Fruit fly (Drosophila melanogaster) whole organism, wandering third instar larva: ENCODE data around the gene f.

Source experiments
- Dfd ChIP-seq: fragments of >200 bp; optimal IDR thresholded peaks from 2 replicates; lab custom pipeline; 2017; ENCODE audit warnings: missing biosample characterization, missing genetic modification characterization
- Hr78 ChIP-seq: fragments of >200 bp; optimal IDR thresholded peaks from 2 replicates; lab custom pipeline; 2017; ENCODE audit warnings: missing biosample characterization, missing genetic modification characterization
- N ChIP-seq: fragments of >200 bp; optimal IDR thresholded peaks from 2 replicates; lab custom pipeline; 2018; ENCODE audit warnings: missing biosample characterization, missing external identifiers, missing genetic modification characterization
- Vsx2 ChIP-seq: fragments of 200-300, 225-300 bp; sonication (Bioruptor generic); optimal IDR thresholded peaks from 2 replicates; lab custom pipeline; 2018; ENCODE audit warnings: missing biosample characterization, missing genetic modification characterization; ENCODE audit not compliant: partially characterized antibody
- usp ChIP-seq: fragments of >200 bp; optimal IDR thresholded peaks from 2 replicates; lab custom pipeline; 2017; ENCODE audit warnings: missing biosample characterization, missing genetic modification characterization

DNA sequence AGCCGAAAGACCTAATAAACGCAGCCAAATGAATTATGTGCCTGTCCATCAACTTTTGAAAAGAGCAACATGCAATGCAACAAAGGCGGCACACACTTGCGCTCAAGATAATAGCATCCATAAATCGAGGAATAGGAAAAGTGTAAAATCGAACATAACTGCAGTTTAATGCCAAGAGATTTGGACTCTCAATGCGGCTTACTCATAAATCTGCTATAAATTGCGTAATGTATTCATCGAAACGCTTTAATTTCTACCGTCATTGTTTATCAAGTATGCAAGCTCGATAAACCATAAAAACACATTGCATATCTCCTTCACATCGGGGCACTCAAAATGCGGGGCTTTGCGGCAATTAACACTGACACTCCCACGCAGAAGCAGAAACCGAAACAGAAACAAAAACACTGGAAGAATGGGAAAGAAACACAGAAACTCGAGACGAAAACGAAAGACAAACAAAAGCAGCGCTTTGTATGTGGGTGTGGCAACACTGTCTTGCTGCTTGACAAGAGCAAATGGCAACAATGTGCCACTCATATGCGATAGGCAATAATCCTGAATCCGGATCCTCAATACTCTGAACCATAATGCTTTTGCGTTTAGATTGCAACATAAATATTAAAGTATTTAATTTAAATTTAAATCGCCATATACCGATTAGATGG, 65.3 kb downstream of the f start:
- TF ChIP-seq Hr78 (GFP tag; lab: Kevin White, UChicago) (no peak), Dfd (no peak), N (GFP tag; lab: Kevin White, UChicago) (no peak), usp (GFP tag; lab: Kevin White, UChicago) (no peak), Vsx2 (no peak)
